Worm (Caenorhabditis elegans) whole organism, L3 larva: ENCODE data around the gene R166.2.

ENCODE experiments used
- R02D3.7 ChIP-seq: fragments of 150-350 bp; optimal IDR thresholded peaks from 2 replicates; lab custom pipeline; 2014; ENCODE audit warnings: missing biosample characterization, missing genetic modification characterization
- ZK546.5 ChIP-seq: sonication (generic microtip); optimal IDR thresholded peaks from 2 replicates; lab custom pipeline; 2017; ENCODE audit warnings: missing biosample characterization, missing genetic modification characterization
- aly-2 ChIP-seq: fragments of 150-350 bp; optimal IDR thresholded peaks from 2 replicates; lab custom pipeline; 2014; ENCODE audit warnings: missing biosample characterization, missing genetic modification characterization
- ama-1 ChIP-seq: fragments of 150-350 bp; optimal IDR thresholded peaks from 2 replicates; lab custom pipeline; 2018
- ceh-16 ChIP-seq: sonication (generic microtip); optimal IDR thresholded peaks from 2 replicates; lab custom pipeline; 2017; ENCODE audit warnings: missing biosample characterization, missing genetic modification characterization
- ceh-28 ChIP-seq: fragments of 150-350 bp; optimal IDR thresholded peaks from 2 replicates; lab custom pipeline; 2014; ENCODE audit warnings: missing biosample characterization, missing genetic modification reagents, missing genetic modification characterization
- ceh-9 ChIP-seq: sonication (generic microtip); optimal IDR thresholded peaks from 2 replicates; lab custom pipeline; 2018; ENCODE audit warnings: missing biosample characterization, missing genetic modification characterization
- daf-12 ChIP-seq: fragments of 150-350 bp; optimal IDR thresholded peaks from 2 replicates; lab custom pipeline; 2014; ENCODE audit warnings: missing biosample characterization, missing genetic modification reagents, missing genetic modification characterization
- egl-27 ChIP-seq: sonication (generic microtip); optimal IDR thresholded peaks from 4 replicates; lab custom pipeline; 2017; ENCODE audit warnings: missing biosample characterization, missing genetic modification reagents, missing genetic modification characterization
- egl-5 ChIP-seq: fragments of 150-350 bp; optimal IDR thresholded peaks from 2 replicates; lab custom pipeline; 2017; ENCODE audit warnings: missing biosample characterization, missing genetic modification reagents, missing genetic modification characterization, inconsistent platforms
- elt-2 ChIP-seq: sonication (generic microtip); optimal IDR thresholded peaks from 2 replicates; lab custom pipeline; 2016; ENCODE audit warnings: missing genetic modification reagents, mild to moderate bottlenecking, missing genetic modification characterization, missing compliant biosample characterization
- eor-1 ChIP-seq, 2 experiments: fragments of 150-350 bp; optimal IDR thresholded peaks; 2 replicates each; lab custom pipeline; 2014 to 2018; ENCODE audit warnings: missing biosample characterization in 2 of 2, missing genetic modification characterization in 2 of 2
- hmg-11 ChIP-seq: sonication (generic microtip); optimal IDR thresholded peaks from 2 replicates; lab custom pipeline; 2016; ENCODE audit warnings: missing genetic modification characterization, missing compliant biosample characterization
- lin-15B ChIP-seq: fragments of 150-350 bp; optimal IDR thresholded peaks from 2 replicates; lab custom pipeline; 2014; ENCODE audit warnings: missing biosample characterization, missing genetic modification characterization
- lsy-12 ChIP-seq: sonication (generic microtip); optimal IDR thresholded peaks from 2 replicates; lab custom pipeline; 2016; ENCODE audit warnings: mild to moderate bottlenecking, missing genetic modification characterization, missing compliant biosample characterization
- nhr-23 ChIP-seq: fragments of 150-350 bp; optimal IDR thresholded peaks from 2 replicates; lab custom pipeline; 2014; ENCODE audit warnings: missing biosample characterization, missing genetic modification reagents, missing genetic modification characterization
- nhr-237 ChIP-seq: fragments of 150-350 bp; optimal IDR thresholded peaks from 2 replicates; lab custom pipeline; 2014; ENCODE audit warnings: missing biosample characterization, missing genetic modification characterization
- nhr-25 ChIP-seq: sonication (generic microtip); optimal IDR thresholded peaks from 2 replicates; lab custom pipeline; 2017; ENCODE audit warnings: missing biosample characterization, missing genetic modification characterization
- nhr-43 ChIP-seq: sonication (generic microtip); optimal IDR thresholded peaks from 2 replicates; lab custom pipeline; 2016; ENCODE audit warnings: mild to moderate bottlenecking, missing genetic modification characterization, missing compliant biosample characterization; ENCODE audit not compliant: poor library complexity, severe bottlenecking
- nhr-67 ChIP-seq: fragments of 150-350 bp; optimal IDR thresholded peaks from 2 replicates; lab custom pipeline; 2014; ENCODE audit warnings: missing biosample characterization, missing genetic modification characterization
- nhr-76 ChIP-seq: fragments of 150-350 bp; sonication (generic microtip); optimal IDR thresholded peaks from 5 replicates; lab custom pipeline; 2014; ENCODE audit warnings: missing biosample characterization, missing genetic modification characterization
- nhr-77 ChIP-seq: fragments of 150-350 bp; optimal IDR thresholded peaks from 2 replicates; lab custom pipeline; 2014; ENCODE audit warnings: missing biosample characterization, missing genetic modification characterization
- pha-4 ChIP-seq: fragments of 150-350 bp; optimal IDR thresholded peaks from 2 replicates; lab custom pipeline; 2014; ENCODE audit warnings: missing biosample characterization, missing genetic modification reagents, missing genetic modification characterization
- pqm-1 ChIP-seq: fragments of 150-350 bp; optimal IDR thresholded peaks from 2 replicates; lab custom pipeline; 2017; ENCODE audit warnings: missing biosample characterization, missing genetic modification characterization, inconsistent platforms
- tbx-2 ChIP-seq: sonication (generic microtip); optimal IDR thresholded peaks from 2 replicates; lab custom pipeline; 2016; ENCODE audit warnings: mild to moderate bottlenecking, missing genetic modification characterization, missing compliant biosample characterization
- unc-39 ChIP-seq: sonication (generic microtip); optimal IDR thresholded peaks from 4 replicates; lab custom pipeline; 2017; ENCODE audit warnings: missing biosample characterization, missing genetic modification characterization
- ztf-11 ChIP-seq: fragments of 150-350 bp; optimal IDR thresholded peaks from 2 replicates; lab custom pipeline; 2014; ENCODE audit warnings: missing biosample characterization, missing genetic modification characterization

The R166.2 gene

DNA sequence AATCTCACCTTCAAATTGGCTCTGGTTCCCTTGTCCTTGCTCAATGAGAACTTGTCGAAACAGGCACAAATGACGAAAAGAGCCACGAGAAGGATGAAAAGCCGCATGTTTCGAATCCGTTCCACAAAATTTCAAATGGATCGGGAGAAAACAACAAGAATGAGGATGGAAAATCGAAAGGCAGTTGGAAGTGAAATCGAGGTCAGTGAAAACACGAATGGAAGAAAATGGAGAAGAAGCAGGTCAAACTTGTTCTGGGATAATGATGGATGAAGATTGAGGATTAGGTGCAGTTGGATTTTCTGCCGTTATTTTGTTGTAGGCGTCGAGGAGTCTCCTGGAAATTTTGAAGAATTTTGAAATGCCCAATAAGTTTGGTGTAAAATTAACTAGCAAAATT, 14.4 kb downstream of the R166.2 start:
- TF ChIP-seq egl-27 (tag; lab: Kevin White, UChicago) (no peak), aly-2 (tag; lab: Kevin White, UChicago) (no peak), nhr-23 (tag; lab: Kevin White, UChicago) (peak; percentile 55)

DNA sequence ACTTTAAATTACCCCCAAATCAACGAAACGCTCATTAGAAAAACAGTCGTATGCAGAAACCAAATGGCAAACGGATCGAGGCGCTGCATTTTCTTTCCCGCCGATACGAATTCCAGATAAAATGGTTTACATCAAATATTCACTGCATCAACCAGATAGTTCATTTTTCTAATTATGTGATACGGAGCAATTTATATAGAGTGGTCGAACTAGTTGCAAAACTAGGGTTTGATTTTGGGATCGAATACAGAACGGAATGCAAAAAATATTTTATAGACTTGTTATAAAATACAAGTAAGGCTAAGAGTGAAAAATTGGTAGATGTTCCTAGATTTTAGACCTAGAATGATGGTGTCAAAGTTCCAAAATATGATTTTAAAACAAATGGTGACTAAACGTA, 17.6 kb downstream of the R166.2 start:
- no peak for TF ChIP-seq egl-27 (tag; lab: Kevin White, UChicago)
- no peak for TF ChIP-seq hmg-11 (tag; lab: Kevin White, UChicago)
- TF ChIP-seq R02D3.7 = no peak
- TF ChIP-seq ceh-9 (tag; lab: Kevin White, UChicago) = no peak
- no peak for TF ChIP-seq elt-2 (tag; lab: Kevin White, UChicago)
- no peak for TF ChIP-seq ztf-11
- no peak for TF ChIP-seq nhr-76
- TF ChIP-seq ceh-16 (tag; lab: Kevin White, UChicago) = no peak
- TF ChIP-seq ZK546.5 = no peak
- TF ChIP-seq ama-1 = no peak

DNA sequence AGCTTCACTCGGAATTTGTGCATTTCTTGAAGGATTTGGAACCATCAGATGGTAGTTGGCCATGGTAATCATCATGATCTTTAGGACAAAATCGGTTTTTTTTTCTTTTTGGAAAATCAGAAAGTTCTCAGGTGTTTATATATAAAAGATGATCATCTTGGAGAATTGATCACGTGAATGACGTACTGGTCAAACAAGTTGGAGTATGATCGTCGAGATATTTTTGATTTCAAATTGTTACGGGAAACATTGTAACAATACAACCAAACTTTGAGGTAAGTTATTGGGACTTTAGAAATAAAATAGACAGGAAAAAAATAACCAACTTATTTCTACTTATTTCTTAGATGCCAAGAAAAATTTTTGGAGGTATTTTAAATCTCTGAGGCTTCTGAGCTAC, 18.5 kb downstream of the R166.2 start, which contains the start of gene F59B10.4:
TSS of gene F59B10.4 (minus strand) at position 101 of the 400 bp plus-strand sequence.
- TF ChIP-seq nhr-76 = no peak
- no peak for TF ChIP-seq pha-4 (tag; lab: Kevin White, UChicago)
- no peak for TF ChIP-seq egl-27 (tag; lab: Kevin White, UChicago)
- no peak for TF ChIP-seq nhr-237 (tag; lab: Kevin White, UChicago)

DNA sequence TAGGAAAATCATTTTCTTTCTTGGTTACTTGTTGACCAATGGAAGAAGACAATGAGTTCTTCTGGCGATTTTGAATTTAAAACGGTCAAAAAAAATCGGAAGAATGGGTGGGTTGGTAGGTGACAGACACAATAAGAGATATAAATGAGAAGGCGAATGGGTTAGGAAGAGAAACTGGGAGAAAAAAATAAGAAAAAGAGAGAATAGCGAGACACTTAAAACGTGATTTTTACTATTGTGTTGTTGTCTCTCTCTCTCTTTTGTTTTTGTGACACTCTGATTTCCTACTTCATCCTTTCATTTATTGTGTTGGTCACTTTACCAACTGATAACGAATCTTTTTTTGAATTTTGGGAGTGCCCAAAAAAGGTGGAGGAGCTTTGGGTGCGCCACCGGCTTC, 21.1 kb downstream of the R166.2 start:
- TF ChIP-seq nhr-23 (tag; lab: Kevin White, UChicago) (peak; percentile 40), egl-27 (tag; lab: Kevin White, UChicago) (no peak)

DNA sequence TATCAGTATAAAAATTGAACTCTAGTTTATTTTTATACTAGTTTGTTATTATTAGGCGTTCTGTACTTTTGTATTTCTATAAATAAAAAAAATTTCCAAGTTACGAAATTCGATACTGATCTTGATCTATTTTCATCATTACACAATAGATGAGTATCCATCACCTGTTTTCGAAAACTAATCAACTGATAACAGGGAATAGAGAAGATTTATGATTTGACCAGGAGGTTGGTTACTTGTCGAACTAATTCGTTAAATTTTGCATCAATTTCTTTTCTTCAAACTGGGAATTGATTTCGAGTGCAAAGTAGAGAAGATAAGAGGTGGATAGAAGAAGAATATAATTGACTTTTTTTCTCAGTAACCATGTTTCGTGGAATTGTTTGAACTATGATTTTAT, 22.0 kb downstream of the R166.2 start:
- peak; percentile 54 for TF ChIP-seq nhr-23 (tag; lab: Kevin White, UChicago)
- peak; percentile 2 for TF ChIP-seq ceh-28 (tag; lab: Kevin White, UChicago)
- no peak for TF ChIP-seq nhr-25

DNA sequence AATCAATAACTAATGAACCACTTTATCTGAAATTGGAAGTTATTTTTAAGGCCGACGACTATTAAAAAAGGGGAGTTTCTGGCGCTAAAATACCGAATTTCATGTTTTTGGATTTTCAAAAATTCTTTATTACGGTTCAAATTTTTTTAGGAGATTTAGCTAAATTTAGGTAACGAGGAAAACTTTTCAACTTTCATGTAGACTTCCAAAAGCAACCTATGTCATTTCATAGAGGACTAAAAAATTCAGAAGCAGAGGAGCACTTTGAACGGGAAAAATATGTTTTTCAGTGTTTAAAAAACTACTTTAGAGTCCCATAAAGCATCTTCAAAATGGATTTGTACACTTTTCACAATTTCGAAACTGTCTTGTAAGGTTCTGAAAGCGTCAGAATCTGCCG, 24.1 kb downstream of the R166.2 start:
- TF ChIP-seq egl-27 (tag; lab: Kevin White, UChicago) (no peak), hmg-11 (tag; lab: Kevin White, UChicago) (no peak), eor-1 (tag; optimal IDR thresholded peaks at IDR 0.05; lab: Kevin White, UChicago) (no peak), lin-15B (tag; lab: Kevin White, UChicago) (no peak), lsy-12 (tag; lab: Kevin White, UChicago) (no peak), unc-39 (tag; lab: Kevin White, UChicago) (no peak), egl-5 (tag; lab: Kevin White, UChicago) (no peak), nhr-76 (no peak), ama-1 (no peak), nhr-77 (tag; lab: Kevin White, UChicago) (no peak), nhr-23 (tag; lab: Kevin White, UChicago) (no peak)

DNA sequence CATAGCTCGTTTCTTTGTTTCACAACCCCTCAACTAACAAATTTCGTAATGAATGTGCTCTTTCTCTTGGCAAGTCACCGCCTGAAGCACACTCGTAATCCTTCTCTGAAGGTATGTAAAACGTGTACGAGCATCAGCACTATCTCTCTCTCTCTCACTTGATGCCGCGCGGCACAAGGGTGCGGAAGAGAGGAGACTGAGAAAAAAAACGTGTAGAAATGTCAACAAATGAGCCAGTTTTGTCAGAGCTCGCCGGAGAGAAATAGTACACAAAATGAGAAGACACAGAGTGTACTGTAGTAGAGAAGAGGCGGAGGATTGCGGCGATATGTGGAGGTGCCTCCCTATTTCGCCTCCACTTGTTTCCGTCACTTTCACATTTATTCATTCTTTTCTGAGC, 27.2 kb downstream of the R166.2 start, which contains the start of gene F59B10.3:
TSS of gene F59B10.3 (plus strand) at position 301 of the 400 bp plus-strand sequence.
- peak; percentile 63 for TF ChIP-seq pha-4 (tag; lab: Kevin White, UChicago)
- TF ChIP-seq daf-12 (tag; lab: Kevin White, UChicago) = no peak
- TF ChIP-seq pqm-1 (tag; lab: Kevin White, UChicago) = no peak
- no peak for TF ChIP-seq nhr-67 (tag; lab: Kevin White, UChicago)

DNA sequence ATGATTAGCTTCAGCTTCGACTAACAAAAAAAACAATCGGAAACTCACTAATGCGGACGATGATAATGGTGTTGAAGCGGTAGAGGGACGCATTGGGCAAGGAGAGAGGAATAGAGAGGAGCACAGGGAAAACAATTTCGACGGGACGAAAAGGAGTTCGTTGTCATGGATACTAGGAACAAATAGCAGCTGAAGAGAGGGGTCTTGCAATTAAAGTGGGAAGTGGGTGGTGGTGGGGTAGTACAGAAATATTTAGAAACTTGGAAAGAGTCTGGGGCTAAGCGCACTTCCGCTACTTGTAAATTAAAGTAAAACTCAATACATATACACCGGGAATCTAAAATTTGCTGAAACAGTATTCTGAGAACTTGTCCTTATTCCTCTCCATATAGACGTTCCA, 27.7 kb downstream of the R166.2 start, which contains the start of gene F59B10.2:
TSS of gene F59B10.2 (minus strand) at position 101 of the 400 bp plus-strand sequence.
- no peak for TF ChIP-seq nhr-25
- no peak for TF ChIP-seq tbx-2 (tag; lab: Kevin White, UChicago)
- no peak for TF ChIP-seq nhr-43 (tag; lab: Kevin White, UChicago)
- TF ChIP-seq pha-4 (tag; lab: Kevin White, UChicago) = no peak
- TF ChIP-seq nhr-23 (tag; lab: Kevin White, UChicago) = no peak
- TF ChIP-seq nhr-67 (tag; lab: Kevin White, UChicago) = no peak
- TF ChIP-seq, all 47 proteins: peak for 0
